Worm (Caenorhabditis elegans): ENCODE results near the gene C35D10.3.

- TF ChIP-seq F13H6.1 (tag; optimal IDR thresholded peaks at IDR 0.05): no peak
- TF ChIP-seq pag-3 (tag; optimal IDR thresholded peaks at IDR 0.05; ENCODE audit: borderline replicate concordance): no peak
- TF ChIP-seq rnt-1 (tag; optimal IDR thresholded peaks at IDR 0.05): no peak
- no peak for TF ChIP-seq nfya-1 (tag; optimal IDR thresholded peaks at IDR 0.05)
- no peak for TF ChIP-seq C38D4.7 (GFP tag; optimal IDR thresholded peaks at IDR 0.05)
- TF ChIP-seq ceh-22 (tag; optimal IDR thresholded peaks at IDR 0.05): no peak
- TF ChIP-seq K02D7.2 (tag; optimal IDR thresholded peaks at IDR 0.05): no peak
- no peak for TF ChIP-seq hlh-30 (tag; optimal IDR thresholded peaks at IDR 0.05; ENCODE audit: insufficient read depth)
- no peak for TF ChIP-seq ceh-14 (tag; optimal IDR thresholded peaks at IDR 0.05)
- TF ChIP-seq pqm-1 (tag; optimal IDR thresholded peaks at IDR 0.05): no peak
These were observed 45.0 kb downstream of the C35D10.3 start for ce11 chrIII:4913736-4914135.
